Worm (Caenorhabditis elegans) whole organism, midembryonic: ENCODE results near the gene fbxc-36.
"Not testable (repeated sequence)": the region's sequence is repeated elsewhere in the genome, so short reads cannot be mapped to it uniquely, and the experiment has no call there.

Experiments
- T22C8.4 ChIP-seq: fragments of 200-800 bp; sonication (Bioruptor generic); IDR thresholded peaks from 2 replicates; pipeline ENCODE4 v1.3.6; 2022; ENCODE audit warnings: missing genetic modification characterization, missing compliant biosample characterization
- cog-1 ChIP-seq: sonication (generic microtip); optimal IDR thresholded peaks from 2 replicates; lab custom pipeline; 2016; ENCODE audit warnings: missing genetic modification characterization, missing compliant biosample characterization
- flt-1 ChIP-seq: fragments of 200-800 bp; sonication (Bioruptor generic); IDR thresholded peaks from 2 replicates; pipeline ENCODE4 v1.3.6; 2022; ENCODE audit warnings: missing genetic modification characterization, missing compliant biosample characterization
- klf-2 ChIP-seq: fragments of 200-800 bp; sonication (Bioruptor generic); conservative IDR thresholded peaks from 2 replicates; pipeline ENCODE4 v1.3.6; 2022; ENCODE audit warnings: missing genetic modification reagents, missing genetic modification characterization, missing compliant biosample characterization
- med-1 ChIP-seq: sonication (generic microtip); optimal IDR thresholded peaks from 2 replicates; lab custom pipeline; 2017; ENCODE audit warnings: missing genetic modification characterization, mild to moderate bottlenecking, missing compliant biosample characterization, antibody characterized with exemption, missing genetic modification reagents; ENCODE audit not compliant: insufficient read depth
- ref-1 ChIP-seq: fragments of 200-800 bp; sonication (Bioruptor generic); conservative IDR thresholded peaks from 2 replicates; pipeline ENCODE4 v1.3.6; 2022; ENCODE audit warnings: missing genetic modification reagents, missing genetic modification characterization, missing compliant biosample characterization
- tab-1 ChIP-seq: fragments of 200-800 bp; sonication (Bioruptor generic); IDR thresholded peaks from 2 replicates; pipeline ENCODE4 v1.3.6; 2022; ENCODE audit warnings: missing genetic modification characterization, missing compliant biosample characterization
- ztf-23 ChIP-seq: fragments of 200-800 bp; sonication (Bioruptor generic); IDR thresholded peaks from 2 replicates; pipeline ENCODE4 v1.3.6; 2022; ENCODE audit warnings: missing genetic modification reagents, missing genetic modification characterization, missing compliant biosample characterization
- ztf-29 ChIP-seq: fragments of 200-800 bp; sonication (Bioruptor generic); IDR thresholded peaks from 2 replicates; pipeline ENCODE4 v1.3.6; 2022; ENCODE audit warnings: missing genetic modification reagents, missing genetic modification characterization, missing compliant biosample characterization

fbxc-36 gene

ce11 chrII:982842-983241 is 42.1 kb downstream of the fbxc-36 start, which contains the start of gene srh-274:
TSS of gene srh-274 (plus strand) at chrII:983142.
- TF ChIP-seq T22C8.4 (GFP tag; lab: Robert Waterston, UW), result no peak
- no peak for TF ChIP-seq tab-1 (GFP tag; lab: Robert Waterston, UW)
- no peak for TF ChIP-seq klf-2
- no peak for TF ChIP-seq flt-1 (GFP tag; lab: Robert Waterston, UW)
- TF ChIP-seq ref-1, result no peak
- TF ChIP-seq med-1 (GFP tag; lab: Kevin White, UChicago), result no peak
- TF ChIP-seq ztf-23 (GFP tag; lab: Robert Waterston, UW), result no peak
- TF ChIP-seq cog-1 (tag; lab: Kevin White, UChicago), result no peak
- TF ChIP-seq ztf-29 (GFP tag; lab: Robert Waterston, UW), result no peak

- TF ChIP-seq flt-1, T22C8.4, tab-1 (GFP tag; lab: Robert Waterston, UW): not testable (repeated sequence)
Observed at ce11 chrII:985703-986102, 44.9 kb downstream of the fbxc-36 start, which contains the start of gene fbxc-40. TSS of gene fbxc-40 (plus strand) at chrII:986003.

- no peak for TF ChIP-seq cog-1 (tag; lab: Kevin White, UChicago)
- no peak for TF ChIP-seq med-1 (GFP tag; lab: Kevin White, UChicago)
Observed at ce11 chrII:988437-988836, 47.7 kb downstream of the fbxc-36 start, which contains the start of gene fbxc-39. TSS of gene fbxc-39 (plus strand) at chrII:988737.

ce11 chrII:991300-991699 is 50.5 kb downstream of the fbxc-36 start, which contains the start of gene fbxc-42:
TSS of gene fbxc-42 (plus strand) at chrII:991600.
- TF ChIP-seq flt-1 (GFP tag; lab: Robert Waterston, UW) (no peak), ztf-29 (GFP tag; lab: Robert Waterston, UW) (no peak), ref-1 (no peak), ztf-23 (GFP tag; lab: Robert Waterston, UW) (no peak), klf-2 (no peak), tab-1 (GFP tag; lab: Robert Waterston, UW) (no peak), med-1 (GFP tag; lab: Kevin White, UChicago) (no peak), T22C8.4 (GFP tag; lab: Robert Waterston, UW) (no peak), cog-1 (tag; lab: Kevin White, UChicago) (no peak)
